Worm (Caenorhabditis elegans) whole organism, young adult: ENCODE data around the gene C17C3.15.

Experiments used
- B0035.1 ChIP-seq: sonication (generic microtip); optimal IDR thresholded peaks from 2 replicates; lab custom pipeline; 2016; ENCODE audit warnings: missing genetic modification characterization, mild to moderate bottlenecking, missing compliant biosample characterization, missing genotype, missing genetic modification reagents
- B0336.3 ChIP-seq: fragments of 200-800 bp; sonication (Bioruptor generic); IDR thresholded peaks from 2 replicates; pipeline ENCODE4 v1.3.6; 2022; ENCODE audit warnings: missing genetic modification characterization, missing compliant biosample characterization
- C17E4.6 ChIP-seq: fragments of 200-800 bp; sonication (Bioruptor generic); IDR thresholded peaks from 2 replicates; pipeline ENCODE4 v1.3.6; 2022; ENCODE audit warnings: missing genetic modification reagents, missing genetic modification characterization, missing compliant biosample characterization
- D2030.7 ChIP-seq: fragments of 200-800 bp; sonication (Bioruptor generic); IDR thresholded peaks from 2 replicates; pipeline ENCODE4 v1.3.6; 2022; ENCODE audit warnings: missing genetic modification reagents, missing genetic modification characterization, missing compliant biosample characterization
- F23B12.7 ChIP-seq: sonication (generic microtip); optimal IDR thresholded peaks from 2 replicates; lab custom pipeline; 2017; ENCODE audit warnings: missing genetic modification characterization, mild to moderate bottlenecking, missing compliant biosample characterization, antibody characterized with exemption, moderate library complexity; ENCODE audit not compliant: insufficient read depth
- F37B4.10 ChIP-seq: fragments of 200-800 bp; sonication (Bioruptor generic); IDR thresholded peaks from 2 replicates; pipeline ENCODE4 v1.3.6; 2022; ENCODE audit warnings: missing genetic modification characterization, missing compliant biosample characterization
- F39B2.1 ChIP-seq: fragments of 200-800 bp; sonication (Bioruptor generic); IDR thresholded peaks from 2 replicates; pipeline ENCODE4 v1.3.6; 2022; ENCODE audit warnings: missing genetic modification reagents, missing genetic modification characterization, missing compliant biosample characterization
- K12H6.12 ChIP-seq: fragments of 200-800 bp; sonication (Bioruptor generic); optimal IDR thresholded peaks from 2 replicates; lab custom pipeline; 2018; ENCODE audit warnings: mild to moderate bottlenecking, missing genetic modification characterization, missing compliant biosample characterization
- Y53G8AR.9 ChIP-seq: fragments of 200-800 bp; sonication (Bioruptor generic); conservative IDR thresholded peaks from 2 replicates; pipeline ENCODE4 v1.3.6; 2022; ENCODE audit warnings: missing genetic modification reagents, missing genetic modification characterization, missing compliant biosample characterization
- Y56A3A.18 ChIP-seq: fragments of 200-800 bp; sonication (Bioruptor generic); IDR thresholded peaks from 2 replicates; pipeline ENCODE4 v1.3.6; 2022; ENCODE audit warnings: missing genetic modification reagents, missing genetic modification characterization, missing compliant biosample characterization
- Y79H2A.3 ChIP-seq: fragments of 200-800 bp; sonication (Bioruptor generic); conservative IDR thresholded peaks from 2 replicates; pipeline ENCODE4 v1.3.6; 2022; ENCODE audit warnings: missing genetic modification reagents, missing genetic modification characterization, missing compliant biosample characterization
- ZK185.1 ChIP-seq: sonication (generic microtip); optimal IDR thresholded peaks from 2 replicates; lab custom pipeline; 2016; ENCODE audit warnings: mild to moderate bottlenecking, missing genetic modification characterization, missing compliant biosample characterization; ENCODE audit not compliant: poor library complexity, severe bottlenecking
- atf-7 ChIP-seq: sonication (generic microtip); optimal IDR thresholded peaks from 2 replicates; lab custom pipeline; 2017; ENCODE audit warnings: mild to moderate bottlenecking, missing genetic modification characterization, missing compliant biosample characterization
- bed-2 ChIP-seq: fragments of 200-800 bp; sonication (Bioruptor generic); IDR thresholded peaks from 2 replicates; pipeline ENCODE4 v1.3.6; 2022; ENCODE audit warnings: missing genetic modification reagents, missing genetic modification characterization, missing compliant biosample characterization
- ccch-3 ChIP-seq: fragments of 200-800 bp; sonication (Bioruptor generic); optimal IDR thresholded peaks from 2 replicates; lab custom pipeline; 2018; ENCODE audit warnings: mild to moderate bottlenecking, missing genetic modification characterization, missing compliant biosample characterization
- ceh-100 ChIP-seq: fragments of 200-800 bp; sonication (Bioruptor generic); IDR thresholded peaks from 2 replicates; pipeline ENCODE4 v1.3.6; 2022; ENCODE audit warnings: missing genetic modification reagents, missing genetic modification characterization, missing compliant biosample characterization
- ceh-27 ChIP-seq: fragments of 200-800 bp; sonication (Bioruptor generic); optimal IDR thresholded peaks from 2 replicates; lab custom pipeline; 2018; ENCODE audit warnings: mild to moderate bottlenecking, missing genetic modification characterization, moderate library complexity, missing compliant biosample characterization
- ceh-79 ChIP-seq: sonication (generic microtip); optimal IDR thresholded peaks from 2 replicates; lab custom pipeline; 2017; ENCODE audit warnings: mild to moderate bottlenecking, missing genetic modification characterization, missing compliant biosample characterization
- ceh-91 ChIP-seq: fragments of 200-800 bp; sonication (Bioruptor generic); IDR thresholded peaks from 2 replicates; pipeline ENCODE4 v1.3.6; 2022; ENCODE audit warnings: missing genetic modification reagents, missing genetic modification characterization, missing compliant biosample characterization
- dpff-1 ChIP-seq: sonication (generic microtip); optimal IDR thresholded peaks from 2 replicates; lab custom pipeline; 2017; ENCODE audit warnings: mild to moderate bottlenecking, missing genetic modification characterization, missing compliant biosample characterization
- dpl-1 ChIP-seq: fragments of 150-350 bp; optimal IDR thresholded peaks from 2 replicates; lab custom pipeline; 2014; ENCODE audit warnings: missing biosample characterization, missing genetic modification reagents, missing genetic modification characterization
- egrh-3 ChIP-seq: fragments of 200-800 bp; sonication (Bioruptor generic); IDR thresholded peaks from 2 replicates; pipeline ENCODE4 v1.3.6; 2022; ENCODE audit warnings: missing genetic modification reagents, missing genetic modification characterization, missing compliant biosample characterization
- ekl-4 ChIP-seq: fragments of 200-800 bp; sonication (Bioruptor generic); IDR thresholded peaks from 2 replicates; pipeline ENCODE4 v1.3.6; 2022; ENCODE audit warnings: missing genetic modification reagents, missing genetic modification characterization, missing compliant biosample characterization
- ets-4 ChIP-seq: fragments of 200-800 bp; sonication (Bioruptor generic); optimal IDR thresholded peaks from 2 replicates; lab custom pipeline; 2018; ENCODE audit warnings: mild to moderate bottlenecking, missing genetic modification characterization, missing compliant biosample characterization
- fkh-3 ChIP-seq: sonication (generic microtip); optimal IDR thresholded peaks from 2 replicates; lab custom pipeline; 2016; ENCODE audit warnings: mild to moderate bottlenecking, missing genetic modification characterization, missing compliant biosample characterization
- hlh-12 ChIP-seq: sonication (generic microtip); optimal IDR thresholded peaks from 2 replicates; lab custom pipeline; 2016; ENCODE audit warnings: missing genetic modification characterization, missing compliant biosample characterization
- hsf-1 ChIP-seq: fragments of 200-800 bp; sonication (Bioruptor generic); IDR thresholded peaks from 2 replicates; pipeline ENCODE4 v1.3.6; 2022; ENCODE audit warnings: missing genetic modification reagents, missing genetic modification characterization, missing compliant biosample characterization
- lin-35 ChIP-seq, 3 experiments: fragments of 150-350 bp in 2 of 3; sonication (generic microtip) in 1 of 3; optimal IDR thresholded peaks; 2 replicates each; lab custom pipeline; 2014 to 2018; ENCODE audit warnings: missing biosample characterization in 3 of 3, missing genetic modification characterization in 3 of 3, missing genetic modification reagents in 3 of 3
- lsy-27 ChIP-seq: sonication (generic microtip); optimal IDR thresholded peaks from 2 replicates; lab custom pipeline; 2017; ENCODE audit warnings: missing genetic modification characterization, mild to moderate bottlenecking, missing compliant biosample characterization, antibody characterized with exemption, missing genotype, borderline replicate concordance; ENCODE audit not compliant: insufficient read depth
- madf-8 ChIP-seq: fragments of 200-800 bp; sonication (Bioruptor generic); conservative IDR thresholded peaks from 2 replicates; pipeline ENCODE4 v1.3.6; 2022; ENCODE audit warnings: missing genetic modification reagents, missing genetic modification characterization, missing compliant biosample characterization
- mcd-1 ChIP-seq: fragments of 200-800 bp; sonication (Bioruptor generic); IDR thresholded peaks from 2 replicates; pipeline ENCODE4 v1.3.6; 2022; ENCODE audit warnings: missing genetic modification reagents, missing genetic modification characterization, missing compliant biosample characterization
- mes-4 ChIP-seq: sonication (generic microtip); optimal IDR thresholded peaks from 2 replicates; lab custom pipeline; 2016; ENCODE audit warnings: missing genotype, missing genetic modification characterization, missing compliant biosample characterization
- nfya-1 ChIP-seq: sonication (generic microtip); optimal IDR thresholded peaks from 2 replicates; lab custom pipeline; 2017; ENCODE audit warnings: antibody characterized with exemption, missing compliant biosample characterization, missing genetic modification characterization, borderline replicate concordance; ENCODE audit not compliant: insufficient read depth
- nhr-80 ChIP-seq: sonication (generic microtip); optimal IDR thresholded peaks from 2 replicates; lab custom pipeline; 2016; ENCODE audit warnings: missing genetic modification characterization, missing compliant biosample characterization
- pbrm-1 ChIP-seq: fragments of 200-800 bp; sonication (Bioruptor generic); IDR thresholded peaks from 2 replicates; pipeline ENCODE4 v1.3.6; 2022; ENCODE audit warnings: missing genetic modification reagents, missing genetic modification characterization, missing compliant biosample characterization
- sdz-38 ChIP-seq: sonication (generic microtip); optimal IDR thresholded peaks from 2 replicates; lab custom pipeline; 2016; ENCODE audit warnings: missing genotype, missing genetic modification characterization, missing compliant biosample characterization
- snpc-1.1 ChIP-seq: sonication (generic microtip); optimal IDR thresholded peaks from 2 replicates; lab custom pipeline; 2017; ENCODE audit warnings: missing genetic modification characterization, mild to moderate bottlenecking, missing compliant biosample characterization, antibody characterized with exemption, moderate library complexity, missing genotype, missing genetic modification reagents; ENCODE audit not compliant: insufficient read depth
- snpc-1.3 ChIP-seq: sonication (generic microtip); optimal IDR thresholded peaks from 2 replicates; lab custom pipeline; 2017; ENCODE audit warnings: missing genetic modification characterization, mild to moderate bottlenecking, missing compliant biosample characterization, antibody characterized with exemption, moderate library complexity, missing genotype, missing genetic modification reagents; ENCODE audit not compliant: insufficient read depth
- snpc-3.4 ChIP-seq: sonication (generic microtip); optimal IDR thresholded peaks from 2 replicates; lab custom pipeline; 2017; ENCODE audit warnings: missing genetic modification characterization, mild to moderate bottlenecking, missing compliant biosample characterization, antibody characterized with exemption, moderate library complexity, missing genotype, missing genetic modification reagents
- unc-130 ChIP-seq: sonication (generic microtip); optimal IDR thresholded peaks from 2 replicates; lab custom pipeline; 2016; ENCODE audit warnings: missing genetic modification reagents, missing genetic modification characterization, missing compliant biosample characterization
- unc-62 ChIP-seq: fragments of 150-350 bp; optimal IDR thresholded peaks from 2 replicates; lab custom pipeline; 2014; ENCODE audit warnings: missing biosample characterization, missing genetic modification reagents, missing genetic modification characterization
- xnd-1 ChIP-seq: sonication (generic microtip); optimal IDR thresholded peaks from 2 replicates; lab custom pipeline; 2016; ENCODE audit warnings: missing genotype, missing genetic modification reagents, missing genetic modification characterization, missing compliant biosample characterization
- zfh-2 ChIP-seq: fragments of 200-800 bp; sonication (Bioruptor generic); conservative IDR thresholded peaks from 2 replicates; pipeline ENCODE4 v1.3.6; 2022; ENCODE audit warnings: missing genetic modification reagents, missing genetic modification characterization, missing compliant biosample characterization
- ztf-22 ChIP-seq: fragments of 200-800 bp; sonication (Bioruptor generic); optimal IDR thresholded peaks from 2 replicates; lab custom pipeline; 2018; ENCODE audit warnings: mild to moderate bottlenecking, missing genetic modification characterization, moderate library complexity, missing compliant biosample characterization

Gene C17C3.15

ce11 chrII:5544145-5544515, 26.3 kb upstream of the C17C3.15 start (continued):
- TF ChIP-seq dpff-1 (no peak), mes-4 (tag; lab: Kevin White, UChicago) (no peak), D2030.7 (GFP tag; lab: Robert Waterston, UW) (no peak), B0336.3 (GFP tag; lab: Robert Waterston, UW) (peak; percentile 54; the same call in 1 of the 2 replicates), snpc-1.1 (peak; percentile 82), snpc-3.4 (tag; lab: Kevin White, UChicago) (no peak), hlh-12 (tag; lab: Kevin White, UChicago) (no peak), ccch-3 (GFP tag; lab: Kevin White, UChicago) (no peak), ceh-27 (GFP tag; lab: Kevin White, UChicago) (peak; percentile 50), madf-8 (GFP tag; lab: Robert Waterston, UW) (no peak), ets-4 (peak; percentile 33), egrh-3 (GFP tag; lab: Robert Waterston, UW) (no peak), atf-7 (tag; lab: Kevin White, UChicago) (no peak), ztf-22 (GFP tag; lab: Kevin White, UChicago) (peak; percentile 50), F37B4.10 (GFP tag; lab: Robert Waterston, UW) (no peak), dpl-1 (no peak), snpc-1.3 (tag; lab: Kevin White, UChicago) (no peak), zfh-2 (GFP tag; lab: Robert Waterston, UW) (no peak), ekl-4 (GFP tag; lab: Robert Waterston, UW) (no peak), hsf-1 (GFP tag; lab: Robert Waterston, UW) (peak; percentile 11; the same call in 1 of the 2 replicates), ZK185.1 (tag; lab: Kevin White, UChicago) (peak; percentile 18), lsy-27 (no peak), unc-62 (GFP tag; lab: Kevin White, UChicago) (no peak), ceh-91 (GFP tag; lab: Robert Waterston, UW) (no peak), ceh-100 (GFP tag; lab: Robert Waterston, UW) (no peak), Y79H2A.3 (no peak), nhr-80 (tag; lab: Kevin White, UChicago) (peak; percentile 11), mcd-1 (GFP tag; lab: Robert Waterston, UW) (peak; percentile 61), C17E4.6 (GFP tag; lab: Robert Waterston, UW) (no peak), F39B2.1 (GFP tag; lab: Robert Waterston, UW) (no peak), fkh-3 (no peak), bed-2 (GFP tag; lab: Robert Waterston, UW) (no peak), Y56A3A.18 (no peak), unc-130 (GFP tag; lab: Kevin White, UChicago) (no peak), F23B12.7 (tag; lab: Kevin White, UChicago) (peak; percentile 25), ceh-79 (tag; lab: Kevin White, UChicago) (no peak), xnd-1 (tag; lab: Kevin White, UChicago) (no peak), Y53G8AR.9 (peak; percentile 37), B0035.1 (no peak), lin-35 (GFP tag; optimal IDR thresholded peaks at IDR 0.05; lab: Kevin White, UChicago) (no peak), pbrm-1 (GFP tag; lab: Robert Waterston, UW) (peak; percentile 93), K12H6.12 (tag; lab: Kevin White, UChicago) (no peak), nfya-1 (tag; lab: Kevin White, UChicago) (no peak), sdz-38 (tag; lab: Kevin White, UChicago) (no peak)
